Worm (Caenorhabditis elegans) whole organism, L1 larva: ENCODE results near the gene C04G6.2.
A peak's percentile ranks its signal among the peaks of the same experiment; 100 is the strongest.

Experiments used
- C34B4.2 ChIP-seq: sonication (generic microtip); optimal IDR thresholded peaks from 2 replicates; lab custom pipeline; 2017; ENCODE audit warnings: mild to moderate bottlenecking, missing genetic modification characterization, missing compliant biosample characterization
- Y116A8C.19 ChIP-seq: sonication (generic microtip); optimal IDR thresholded peaks from 2 replicates; lab custom pipeline; 2016; ENCODE audit warnings: missing compliant biosample characterization, missing genetic modification characterization, borderline replicate concordance
- ceh-63 ChIP-seq: fragments of 200-800 bp; sonication (Bioruptor generic); optimal IDR thresholded peaks from 2 replicates; lab custom pipeline; 2018; ENCODE audit warnings: mild to moderate bottlenecking, missing genetic modification characterization, missing compliant biosample characterization
- ceh-8 ChIP-seq: fragments of 200-800 bp; sonication (Bioruptor generic); optimal IDR thresholded peaks from 2 replicates; lab custom pipeline; 2018; ENCODE audit warnings: mild to moderate bottlenecking, missing genetic modification characterization, moderate library complexity, missing compliant biosample characterization
- ceh-82 ChIP-seq, 3 experiments: fragments of 150-350 bp in 1 of 3; sonication (generic microtip) in 2 of 3; optimal IDR thresholded peaks; 2 replicates each; lab custom pipeline; 2014 to 2017; ENCODE audit warnings: missing biosample characterization in 3 of 3, missing genetic modification characterization in 3 of 3
- ceh-90 ChIP-seq: sonication (generic microtip); optimal IDR thresholded peaks from 2 replicates; lab custom pipeline; 2016; ENCODE audit warnings: missing genetic modification characterization, missing compliant biosample characterization
- efl-3 ChIP-seq: fragments of 200-800 bp; sonication (Bioruptor generic); optimal IDR thresholded peaks from 2 replicates; lab custom pipeline; 2018; ENCODE audit warnings: mild to moderate bottlenecking, missing genetic modification characterization, missing compliant biosample characterization
- egl-13 ChIP-seq: sonication (generic microtip); optimal IDR thresholded peaks from 2 replicates; lab custom pipeline; 2016; ENCODE audit warnings: missing genotype, missing genetic modification reagents, missing genetic modification characterization, missing compliant biosample characterization
- elt-2 ChIP-seq: sonication (generic microtip); optimal IDR thresholded peaks from 2 replicates; lab custom pipeline; 2016; ENCODE audit warnings: missing genetic modification characterization, mild to moderate bottlenecking, inconsistent platforms, missing compliant biosample characterization, missing genetic modification reagents
- elt-3 ChIP-seq, 6 experiments: fragments of 150-350 bp in 1 of 6; sonication (generic microtip); optimal IDR thresholded peaks; 2 replicates each; lab custom pipeline; 2017 to 2018; ENCODE audit warnings: missing biosample characterization in 6 of 6, missing genetic modification characterization in 6 of 6, inconsistent platforms in 1 of 6
- fkh-4 ChIP-seq: sonication (generic microtip); optimal IDR thresholded peaks from 2 replicates; lab custom pipeline; 2016; ENCODE audit warnings: missing compliant biosample characterization, missing genetic modification characterization, borderline replicate concordance
- fkh-8 ChIP-seq: sonication (generic microtip); optimal IDR thresholded peaks from 2 replicates; lab custom pipeline; 2016; ENCODE audit warnings: mild to moderate bottlenecking, missing genetic modification characterization, missing compliant biosample characterization
- jun-1 ChIP-seq: fragments of 150-350 bp; optimal IDR thresholded peaks from 2 replicates; lab custom pipeline; 2014; ENCODE audit warnings: missing biosample characterization, missing genetic modification reagents, missing genetic modification characterization
- lin-14 ChIP-seq: fragments of 200-800 bp; sonication (Bioruptor generic); optimal IDR thresholded peaks from 2 replicates; lab custom pipeline; 2018; ENCODE audit warnings: mild to moderate bottlenecking, missing genetic modification characterization, moderate library complexity, missing compliant biosample characterization
- lin-35 ChIP-seq, 2 experiments: fragments of 150-350 bp; optimal IDR thresholded peaks; 2 replicates each; lab custom pipeline; 2014; ENCODE audit warnings: missing biosample characterization in 2 of 2, missing genetic modification characterization in 2 of 2, missing genetic modification reagents in 2 of 2
- lin-39 ChIP-seq: fragments of 150-350 bp; optimal IDR thresholded peaks from 2 replicates; lab custom pipeline; 2014; ENCODE audit warnings: missing biosample characterization, missing genetic modification reagents, missing genetic modification characterization
- lir-3 ChIP-seq: sonication (generic microtip); optimal IDR thresholded peaks from 2 replicates; lab custom pipeline; 2016; ENCODE audit warnings: mild to moderate bottlenecking, missing genetic modification characterization, moderate library complexity, missing compliant biosample characterization; ENCODE audit not compliant: poor library complexity
- lsy-2 ChIP-seq, 2 experiments: fragments of 150-350 bp; optimal IDR thresholded peaks; 2 replicates each; lab custom pipeline; 2014; ENCODE audit warnings: missing biosample characterization in 2 of 2, missing genetic modification characterization in 2 of 2
- mab-9 ChIP-seq: fragments of 200-800 bp; sonication (Bioruptor generic); IDR thresholded peaks from 2 replicates; pipeline ENCODE4 v1.3.6; 2022; ENCODE audit warnings: missing genetic modification reagents, missing genetic modification characterization, missing compliant biosample characterization
- mdl-1 ChIP-seq, 2 experiments: fragments of 150-350 bp; optimal IDR thresholded peaks; 2 replicates each; lab custom pipeline; 2014 to 2017; ENCODE audit warnings: missing biosample characterization in 2 of 2, missing genetic modification characterization in 2 of 2, inconsistent platforms in 1 of 2
- nhr-19 ChIP-seq: fragments of 200-800 bp; sonication (Bioruptor generic); conservative IDR thresholded peaks from 2 replicates; pipeline ENCODE4 v1.3.6; 2022; ENCODE audit warnings: missing genetic modification characterization, missing compliant biosample characterization
- nhr-20 ChIP-seq: sonication (generic microtip); optimal IDR thresholded peaks from 2 replicates; lab custom pipeline; 2016; ENCODE audit warnings: mild to moderate bottlenecking, missing genetic modification characterization, missing compliant biosample characterization
- nhr-237 ChIP-seq: fragments of 150-350 bp; optimal IDR thresholded peaks from 2 replicates; lab custom pipeline; 2014; ENCODE audit warnings: missing biosample characterization, missing genetic modification characterization
- nhr-47 ChIP-seq: sonication (generic microtip); optimal IDR thresholded peaks from 2 replicates; lab custom pipeline; 2016; ENCODE audit warnings: mild to moderate bottlenecking, missing genetic modification characterization, moderate library complexity, missing compliant biosample characterization
- nhr-71 ChIP-seq: sonication (generic microtip); optimal IDR thresholded peaks from 2 replicates; lab custom pipeline; 2016; ENCODE audit warnings: mild to moderate bottlenecking, missing genetic modification characterization, moderate library complexity, missing compliant biosample characterization
- nhr-84 ChIP-seq: sonication (generic microtip); optimal IDR thresholded peaks from 2 replicates; lab custom pipeline; 2017; ENCODE audit warnings: missing biosample characterization, missing genetic modification characterization
- nhr-90 ChIP-seq: sonication (generic microtip); optimal IDR thresholded peaks from 2 replicates; lab custom pipeline; 2016; ENCODE audit warnings: mild to moderate bottlenecking, missing genetic modification characterization, missing compliant biosample characterization; ENCODE audit not compliant: poor library complexity
- rnt-1 ChIP-seq: sonication (generic microtip); optimal IDR thresholded peaks from 2 replicates; lab custom pipeline; 2016; ENCODE audit warnings: mild to moderate bottlenecking, missing genetic modification characterization, moderate library complexity, missing compliant biosample characterization
- sptf-1 ChIP-seq: fragments of 150-350 bp; optimal IDR thresholded peaks from 2 replicates; lab custom pipeline; 2014; ENCODE audit warnings: missing biosample characterization, missing genetic modification characterization
- swsn-7 ChIP-seq: sonication (generic microtip); optimal IDR thresholded peaks from 2 replicates; lab custom pipeline; 2016; ENCODE audit warnings: missing genetic modification characterization, missing compliant biosample characterization
- tbx-2 ChIP-seq: sonication (generic microtip); optimal IDR thresholded peaks from 2 replicates; lab custom pipeline; 2016; ENCODE audit warnings: missing genetic modification characterization, missing compliant biosample characterization
- vab-15 ChIP-seq: sonication (generic microtip); optimal IDR thresholded peaks from 2 replicates; lab custom pipeline; 2017; ENCODE audit warnings: missing genotype, mild to moderate bottlenecking, missing genetic modification characterization, missing compliant biosample characterization
- zag-1 ChIP-seq: fragments of 150-350 bp; optimal IDR thresholded peaks from 2 replicates; lab custom pipeline; 2014; ENCODE audit warnings: missing biosample characterization, missing genetic modification characterization
- ztf-11 ChIP-seq, 2 experiments: sonication (generic microtip); optimal IDR thresholded peaks; 2 replicates each; lab custom pipeline; 2016 to 2017; ENCODE audit warnings: missing genetic modification characterization in 2 of 2, missing biosample characterization in 1 of 2, missing compliant biosample characterization in 1 of 2

Gene C04G6.2

ce11 chrII:5130081-5130480 lies 37.0 kb downstream of the C04G6.2 start, which contains the start of gene lgc-56:
TSS of gene lgc-56 (plus strand) at chrII:5130381.
- TF ChIP-seq fkh-8 (tag; lab: Kevin White, UChicago), result no peak
- no peak for TF ChIP-seq nhr-19 (GFP tag; lab: Robert Waterston, UW)
- TF ChIP-seq jun-1 (tag; lab: Kevin White, UChicago), result no peak
- TF ChIP-seq efl-3 (GFP tag; lab: Kevin White, UChicago), result no peak
- TF ChIP-seq tbx-2 (tag; lab: Kevin White, UChicago), result no peak
- no peak for TF ChIP-seq nhr-84 (tag; lab: Kevin White, UChicago)
- TF ChIP-seq lsy-2 (tag; optimal IDR thresholded peaks at IDR 0.05; lab: Kevin White, UChicago), result no peak
- no peak for TF ChIP-seq sptf-1 (tag; lab: Kevin White, UChicago)
- TF ChIP-seq ceh-90 (tag; lab: Kevin White, UChicago), result no peak

ce11 chrII:5131800-5132199 lies 38.8 kb downstream of the C04G6.2 start:
- TF ChIP-seq C34B4.2 (no peak), ceh-82 (tag; optimal IDR thresholded peaks at IDR 0.05; lab: Kevin White, UChicago) (no peak), Y116A8C.19 (tag; lab: Kevin White, UChicago) (no peak), nhr-237 (tag; lab: Kevin White, UChicago) (no peak), vab-15 (tag; lab: Kevin White, UChicago) (no peak), mab-9 (no peak), swsn-7 (tag; lab: Kevin White, UChicago) (no peak), nhr-20 (no peak), nhr-84 (tag; lab: Kevin White, UChicago) (no peak), fkh-4 (tag; lab: Kevin White, UChicago) (no peak), lin-39 (tag; lab: Kevin White, UChicago) (no peak), zag-1 (no peak), egl-13 (no peak), ceh-63 (no peak), ztf-11 (tag; optimal IDR thresholded peaks at IDR 0.05; lab: Kevin White, UChicago) (no peak), nhr-47 (tag; lab: Kevin White, UChicago) (no peak), mdl-1 (tag; optimal IDR thresholded peaks at IDR 0.05; lab: Kevin White, UChicago) (no peak)

DNA sequence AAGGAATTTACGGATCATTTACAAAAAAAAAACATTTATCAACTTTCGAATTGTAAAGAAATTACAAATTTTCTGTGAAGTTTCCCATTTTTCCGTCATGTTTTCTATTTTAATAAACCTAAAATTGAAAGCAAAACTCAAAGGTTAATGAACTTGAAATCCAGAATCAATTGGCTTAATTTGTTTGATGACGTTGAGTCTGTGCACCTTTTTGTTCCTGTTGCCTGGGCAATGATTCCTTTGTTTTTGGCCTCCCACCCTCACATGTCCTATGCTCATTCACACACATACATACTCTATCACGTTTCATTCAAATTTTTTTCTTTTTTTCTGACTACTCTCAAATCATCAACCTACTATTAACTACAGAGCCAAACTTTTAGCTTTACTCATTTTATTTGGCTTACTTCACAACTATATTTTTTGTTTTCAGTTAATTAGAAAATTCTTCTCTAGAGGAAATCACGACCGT lies 43.3 kb downstream of the C04G6.2 start, which contains the start of gene F58A6.2:
Gene F58A6.2 (plus strand): TSS at position 422 of the 472 bp plus-strand sequence.
- TF ChIP-seq nhr-90 (tag; lab: Kevin White, UChicago) (no peak), nhr-71 (tag; lab: Kevin White, UChicago) (peak; percentile 40), ceh-8 (GFP tag; lab: Kevin White, UChicago) (peak; percentile 71), ceh-63 (no peak), fkh-8 (tag; lab: Kevin White, UChicago) (peak; percentile 66), rnt-1 (no peak)

- TF ChIP-seq lin-39 (tag; lab: Kevin White, UChicago) (no peak), elt-2 (tag; lab: Kevin White, UChicago) (peak; percentile 91), nhr-20 (peak; percentile 92), lin-14 (GFP tag; lab: Kevin White, UChicago) (peak; percentile 34), lir-3 (tag; lab: Kevin White, UChicago) (no peak), lin-35 (GFP tag; optimal IDR thresholded peaks at IDR 0.05; lab: Kevin White, UChicago) (peak in 1 of 2 experiments; percentile 48), elt-3 (tag; optimal IDR thresholded peaks at IDR 0.05; lab: Kevin White, UChicago) (peak in 1 of 6 experiments; percentile 31)
Observed at ce11 chrII:5141945-5142514, 49.0 kb downstream of the C04G6.2 start, which contains the start of gene nas-29. TSS of gene nas-29 (minus strand) at chrII:5142036.
